Fruit fly (Drosophila melanogaster) whole organism, embryonic: Measurements from ENCODE around the gene GlyRS.

Experiments
- Ada2b ChIP-seq: fragments of 200-800 bp; sonication (Bioruptor generic); IDR thresholded peaks from 2 replicates; pipeline ENCODE4 v1.3.6; 2022; ENCODE audit warnings: missing biosample characterization, missing genetic modification characterization
- Awh ChIP-seq: fragments of 200-800 bp; sonication (Bioruptor generic); IDR thresholded peaks from 2 replicates; pipeline ENCODE4, ENCODE4 v1.3.6; 2022; ENCODE audit warnings: missing biosample characterization, missing genetic modification characterization
- CG11085 ChIP-seq: fragments of 200-800 bp; sonication (Bioruptor generic); IDR thresholded peaks from 2 replicates; pipeline ENCODE4 v1.3.6; 2022; ENCODE audit warnings: missing biosample characterization, missing genetic modification characterization
- CG11398 ChIP-seq: fragments of 200-800 bp; sonication (Bioruptor generic); optimal IDR thresholded peaks from 2 replicates; lab custom pipeline; 2016; ENCODE audit warnings: missing biosample characterization, missing genetic modification characterization
- CG11504 ChIP-seq: fragments of 200-800 bp; sonication (Bioruptor generic); optimal IDR thresholded peaks from 3 replicates; lab custom pipeline; 2019; ENCODE audit warnings: missing biosample characterization, mild to moderate bottlenecking, missing genetic modification characterization, moderate library complexity
- CG12769 ChIP-seq: fragments of 200-800 bp; sonication (Bioruptor generic); optimal IDR thresholded peaks from 2 replicates; lab custom pipeline; 2019; ENCODE audit warnings: missing biosample characterization, mild to moderate bottlenecking, missing genetic modification characterization, moderate library complexity
- CG12942 ChIP-seq: fragments of 200-800 bp; sonication (Bioruptor generic); optimal IDR thresholded peaks from 3 replicates; lab custom pipeline; 2016; ENCODE audit warnings: missing biosample characterization, missing genetic modification characterization
- CG14667 ChIP-seq: fragments of 200-800 bp; sonication (Bioruptor generic); IDR thresholded peaks from 2 replicates; pipeline ENCODE4 v1.3.6; 2022; ENCODE audit warnings: missing biosample characterization, missing genetic modification characterization
- CG17612 ChIP-seq: fragments of 200-800 bp; sonication (Bioruptor generic); IDR thresholded peaks from 2 replicates; pipeline ENCODE4 v1.3.6; 2022; ENCODE audit warnings: missing biosample characterization, missing genetic modification characterization
- CG18476 ChIP-seq: fragments of 200-800 bp; sonication (Bioruptor generic); optimal IDR thresholded peaks from 2 replicates; lab custom pipeline; 2016; ENCODE audit warnings: missing biosample characterization, mild to moderate bottlenecking, missing genetic modification characterization
- CG18764 ChIP-seq: fragments of 200-800 bp; sonication (Bioruptor generic); optimal IDR thresholded peaks from 3 replicates; lab custom pipeline; 2016; ENCODE audit warnings: missing biosample characterization, missing genetic modification characterization
- CG2889 ChIP-seq: fragments of 200-800 bp; sonication (Bioruptor generic); IDR thresholded peaks from 3 replicates; pipeline ENCODE4 v1.3.6; 2022; ENCODE audit warnings: missing biosample characterization, missing genetic modification characterization
- CG31441 ChIP-seq: fragments of 200-800 bp; sonication (Bioruptor generic); IDR thresholded peaks from 2 replicates; pipeline ENCODE4 v1.3.6; 2022; ENCODE audit warnings: missing biosample characterization, missing genetic modification characterization
- CG32772 ChIP-seq: fragments of 200-800 bp; sonication (Bioruptor generic); IDR thresholded peaks from 2 replicates; pipeline ENCODE4 v1.3.6; 2022; ENCODE audit warnings: missing biosample characterization, missing genetic modification characterization
- CG34224 ChIP-seq: fragments of 200-800 bp; sonication (Bioruptor generic); IDR thresholded peaks from 3 replicates; pipeline ENCODE4 v1.3.6; 2022; ENCODE audit warnings: missing biosample characterization, missing genetic modification characterization; ENCODE audit not compliant: partially characterized antibody
- CG34376 ChIP-seq: fragments of 200-800 bp; sonication (Bioruptor generic); optimal IDR thresholded peaks from 2 replicates; lab custom pipeline; 2018; ENCODE audit warnings: missing biosample characterization, mild to moderate bottlenecking, missing genetic modification characterization
- CG4707 ChIP-seq: fragments of 200-800 bp; sonication (Bioruptor generic); optimal IDR thresholded peaks from 2 replicates; lab custom pipeline; 2018; ENCODE audit warnings: missing biosample characterization, mild to moderate bottlenecking, missing genetic modification characterization, moderate library complexity
- CG5245 ChIP-seq: fragments of 200-800 bp; sonication (Bioruptor generic); optimal IDR thresholded peaks from 3 replicates; lab custom pipeline; 2016; ENCODE audit warnings: missing biosample characterization, missing genetic modification characterization
- CG7786 ChIP-seq: fragments of 200-800 bp; sonication (Bioruptor generic); optimal IDR thresholded peaks from 2 replicates; lab custom pipeline; 2016; ENCODE audit warnings: missing biosample characterization, missing genetic modification characterization
- CG9876 ChIP-seq: fragments of 200-800 bp; sonication (Bioruptor generic); optimal IDR thresholded peaks from 2 replicates; lab custom pipeline; 2016; ENCODE audit warnings: missing biosample characterization, missing genetic modification characterization
- D ChIP-seq, 2 experiments: fragments of 200-800 bp in 1 of 2; fragments of >200 bp in 1 of 2; sonication (Bioruptor generic) in 1 of 2; optimal IDR thresholded peaks; 2 replicates in 1 of 2; 3 replicates in 1 of 2; lab custom pipeline; 2017; ENCODE audit warnings: mild to moderate bottlenecking in 1 of 2, missing biosample characterization in 1 of 2, missing genetic modification characterization in 1 of 2, missing genetic modification reagents in 1 of 2
- ERR ChIP-seq: fragments of 200-800 bp; sonication (Bioruptor generic); optimal IDR thresholded peaks from 2 replicates; lab custom pipeline; 2016; ENCODE audit warnings: missing biosample characterization, missing genetic modification characterization
- Fer2 ChIP-seq: fragments of 200-800 bp; sonication (Bioruptor generic); optimal IDR thresholded peaks from 2 replicates; lab custom pipeline; 2018; ENCODE audit warnings: missing biosample characterization, mild to moderate bottlenecking, missing genetic modification characterization, moderate library complexity
- HmgZ ChIP-seq: fragments of 200-800 bp; sonication (Bioruptor generic); optimal IDR thresholded peaks from 2 replicates; lab custom pipeline; 2018; ENCODE audit warnings: missing biosample characterization, mild to moderate bottlenecking, missing genetic modification characterization
- Jarid2 ChIP-seq: fragments of 200-800 bp; sonication (Bioruptor generic); optimal IDR thresholded peaks from 3 replicates; lab custom pipeline; 2017; ENCODE audit warnings: mild to moderate bottlenecking, missing biosample characterization, missing genetic modification reagents, missing genetic modification characterization
- Poxn ChIP-seq: fragments of 200-800 bp; sonication (Bioruptor generic); IDR thresholded peaks from 2 replicates; pipeline ENCODE4 v1.3.6; 2022; ENCODE audit warnings: missing biosample characterization, missing genetic modification characterization
- Rx ChIP-seq: fragments of 200-800 bp; sonication (Bioruptor generic); IDR thresholded peaks from 2 replicates; pipeline ENCODE4 v1.3.6; 2022; ENCODE audit warnings: missing biosample characterization, missing genetic modification characterization
- Side ChIP-seq: fragments of 200-800 bp; sonication (Bioruptor generic); optimal IDR thresholded peaks from 2 replicates; lab custom pipeline; 2016; ENCODE audit warnings: missing biosample characterization, missing genetic modification characterization
- Spps ChIP-seq: fragments of 200-800 bp; sonication (Bioruptor generic); optimal IDR thresholded peaks from 2 replicates; lab custom pipeline; 2018; ENCODE audit warnings: missing biosample characterization, mild to moderate bottlenecking, missing genetic modification characterization
- Sry-δ ChIP-seq: fragments of 200-800 bp; sonication (Bioruptor generic); optimal IDR thresholded peaks from 2 replicates; lab custom pipeline; 2016; ENCODE audit warnings: missing biosample characterization, missing genetic modification characterization
- Xbp1 ChIP-seq: fragments of 200-800 bp; sonication (Bioruptor generic); optimal IDR thresholded peaks from 3 replicates; lab custom pipeline; 2016; ENCODE audit warnings: missing biosample characterization, mild to moderate bottlenecking, missing genetic modification characterization
- bab2 ChIP-seq: fragments of 200-800 bp; sonication (Bioruptor generic); optimal IDR thresholded peaks from 2 replicates; lab custom pipeline; 2016; ENCODE audit warnings: missing biosample characterization, missing genetic modification characterization
- bbx ChIP-seq: fragments of 200-800 bp; sonication (Bioruptor generic); IDR thresholded peaks from 2 replicates; pipeline ENCODE4 v1.3.6; 2022; ENCODE audit warnings: missing biosample characterization, missing genetic modification characterization; ENCODE audit not compliant: partially characterized antibody
- bsh ChIP-seq, 2 experiments: fragments of 200-800 bp; sonication (Bioruptor generic); optimal IDR thresholded peaks; 2 replicates each; lab custom pipeline; 2017 to 2018; ENCODE audit warnings: mild to moderate bottlenecking in 2 of 2, missing biosample characterization in 2 of 2, missing genetic modification characterization in 2 of 2, moderate library complexity in 1 of 2
- chm ChIP-seq: fragments of 200-800 bp; sonication (Bioruptor generic); IDR thresholded peaks from 2 replicates; pipeline ENCODE4 v1.3.6; 2022; ENCODE audit warnings: missing biosample characterization, missing genetic modification characterization
- corto ChIP-seq: fragments of 200-800 bp; sonication (Bioruptor generic); optimal IDR thresholded peaks from 2 replicates; lab custom pipeline; 2016; ENCODE audit warnings: missing biosample characterization, mild to moderate bottlenecking, missing genetic modification characterization, moderate library complexity
- cwo ChIP-seq: fragments of 200-800 bp; sonication (Bioruptor generic); optimal IDR thresholded peaks from 3 replicates; lab custom pipeline; 2017; ENCODE audit warnings: missing biosample characterization, missing genetic modification characterization, mild to moderate bottlenecking, moderate library complexity, missing genetic modification reagents
- exex ChIP-seq: fragments of 200-800 bp; sonication (Bioruptor generic); optimal IDR thresholded peaks from 4 replicates; lab custom pipeline; 2018; ENCODE audit warnings: missing biosample characterization, mild to moderate bottlenecking, missing genetic modification characterization, moderate library complexity
- gce ChIP-seq: fragments of 200-800 bp; sonication (Bioruptor generic); IDR thresholded peaks from 3 replicates; pipeline ENCODE4 v1.3.6; 2022; ENCODE audit warnings: missing biosample characterization, missing genetic modification characterization
- mam ChIP-seq: fragments of 200-800 bp; sonication (Bioruptor generic); optimal IDR thresholded peaks from 3 replicates; lab custom pipeline; 2016; ENCODE audit warnings: missing biosample characterization, missing genetic modification characterization
- pros ChIP-seq: fragments of 200-800 bp; sonication (Bioruptor generic); optimal IDR thresholded peaks from 3 replicates; lab custom pipeline; 2019; ENCODE audit warnings: missing biosample characterization, mild to moderate bottlenecking, missing genetic modification characterization, moderate library complexity
- pzg ChIP-seq: fragments of 200-800 bp; sonication (Bioruptor generic); optimal IDR thresholded peaks from 3 replicates; lab custom pipeline; 2018; ENCODE audit warnings: missing biosample characterization, mild to moderate bottlenecking, missing genetic modification characterization, moderate library complexity
- row ChIP-seq: fragments of 200-800 bp; sonication (Bioruptor generic); IDR thresholded peaks from 3 replicates; pipeline ENCODE4 v1.3.6; 2022; ENCODE audit warnings: missing biosample characterization, missing genetic modification characterization
- run ChIP-seq: fragments of 200-800 bp; sonication (Bioruptor generic); optimal IDR thresholded peaks from 3 replicates; lab custom pipeline; 2018; ENCODE audit warnings: missing biosample characterization, mild to moderate bottlenecking, missing genetic modification characterization
- sim ChIP-seq: fragments of 200-800 bp; sonication (Bioruptor generic); IDR thresholded peaks from 2 replicates; pipeline ENCODE4 v1.3.6; 2022; ENCODE audit warnings: missing biosample characterization, missing genetic modification characterization
- sisA ChIP-seq: fragments of 200-800 bp; sonication (Bioruptor generic); IDR thresholded peaks from 2 replicates; pipeline ENCODE4 v1.3.6; 2022; ENCODE audit warnings: missing biosample characterization, missing genetic modification characterization
- stc ChIP-seq: fragments of 200-800 bp; sonication (Bioruptor generic); IDR thresholded peaks from 2 replicates; pipeline ENCODE4 v1.3.6; 2022; ENCODE audit warnings: missing biosample characterization, missing genetic modification characterization
- tin ChIP-seq: fragments of 200-800 bp; sonication (Bioruptor generic); optimal IDR thresholded peaks from 3 replicates; lab custom pipeline; 2016; ENCODE audit warnings: missing biosample characterization, missing genetic modification characterization

Gene GlyRS

dm6 chr3L:15142004-15142890 is 47.3 kb downstream of the GlyRS start, which contains the start of gene Pdi (continued):
- TF ChIP-seq Xbp1 (peak; percentile 84), Awh (no peak), sisA (GFP tag; lab: Robert Waterston, UW) (no peak), CG12769 (tag; lab: Kevin White, UChicago) (peak; percentile 43), CG18764 (GFP tag; lab: Kevin White, UChicago) (no peak), CG4707 (GFP tag; lab: Kevin White, UChicago) (peak; percentile 25), tin (GFP tag; lab: Kevin White, UChicago) (peak; percentile 3), Ada2b (GFP tag; lab: Robert Waterston, UW) (no peak), Jarid2 (GFP tag; lab: Kevin White, UChicago) (peak; percentile 73), pzg (GFP tag; lab: Kevin White, UChicago) (peak; percentile 87), bsh (GFP tag; optimal IDR thresholded peaks at IDR 0.05; lab: Kevin White, UChicago) (peak in 1 of 2 experiments; percentile 26), CG11085 (GFP tag; lab: Robert Waterston, UW) (no peak), CG34376 (GFP tag; lab: Kevin White, UChicago) (peak; percentile 19), CG5245 (GFP tag; lab: Kevin White, UChicago) (peak; percentile 16), cwo (GFP tag; lab: Kevin White, UChicago) (peak; percentile 2), gce (GFP tag; lab: Robert Waterston, UW) (0 out of 3 replicates have a peak, but pooled peaks have one; percentile 1), exex (tag; lab: Kevin White, UChicago) (peak; percentile 12), CG31441 (GFP tag; lab: Robert Waterston, UW) (0 out of 2 replicates have a peak, but pooled peaks have one; percentile 25), CG32772 (GFP tag; lab: Robert Waterston, UW) (no peak), bbx (GFP tag; lab: Robert Waterston, UW) (peak; percentile 83), Sry-δ (GFP tag; lab: Kevin White, UChicago) (peak; percentile 80), D (optimal IDR thresholded peaks at IDR 0.05; lab: Kevin White, UChicago) (peak; percentile 24), D (GFP tag; optimal IDR thresholded peaks at IDR 0.05; lab: Kevin White, UChicago) (no peak), run (tag; lab: Kevin White, UChicago) (no peak), CG11398 (GFP tag; lab: Kevin White, UChicago) (peak; percentile 37), row (GFP tag; lab: Robert Waterston, UW) (peak; percentile 40; the same call in 1 of the 3 replicates), ERR (GFP tag; lab: Kevin White, UChicago) (no peak), CG7786 (GFP tag; lab: Kevin White, UChicago) (no peak), bab2 (GFP tag; lab: Kevin White, UChicago) (no peak), Rx (GFP tag; lab: Robert Waterston, UW) (no peak), CG9876 (GFP tag; lab: Kevin White, UChicago) (no peak), Side (GFP tag; lab: Kevin White, UChicago) (peak; percentile 49), pros (no peak), stc (GFP tag; lab: Robert Waterston, UW) (no peak), Fer2 (no peak), HmgZ (tag; lab: Kevin White, UChicago) (peak; percentile 52), CG12942 (GFP tag; lab: Kevin White, UChicago) (no peak), CG11504 (peak; percentile 50), Poxn (no peak), CG34224 (GFP tag; lab: Robert Waterston, UW) (peak; percentile 64), sim (no peak), CG17612 (GFP tag; lab: Robert Waterston, UW) (no peak), CG14667 (GFP tag; lab: Robert Waterston, UW) (no peak), CG18476 (no peak), mam (no peak), chm (GFP tag; lab: Robert Waterston, UW) (peak; percentile 72), Spps (tag; lab: Kevin White, UChicago) (peak; percentile 16), corto (no peak), CG2889 (GFP tag; lab: Robert Waterston, UW) (no peak)
